Worm (Caenorhabditis elegans) whole organism, L1 larva: Measurements from ENCODE around the gene nspc-18.

Experiments
- ama-1 ChIP-seq: fragments of 150-350 bp; optimal IDR thresholded peaks from 2 replicates; lab custom pipeline; 2014
- fos-1 ChIP-seq: fragments of 150-350 bp; optimal IDR thresholded peaks from 2 replicates; lab custom pipeline; 2014; ENCODE audit warnings: missing biosample characterization, missing genetic modification characterization
- lin-39 ChIP-seq: fragments of 150-350 bp; optimal IDR thresholded peaks from 2 replicates; lab custom pipeline; 2014; ENCODE audit warnings: missing biosample characterization, missing genetic modification reagents, missing genetic modification characterization
- sox-4 ChIP-seq: sonication (generic microtip); optimal IDR thresholded peaks from 2 replicates; lab custom pipeline; 2016; ENCODE audit warnings: missing genetic modification characterization, missing compliant biosample characterization
- unc-62 ChIP-seq: fragments of 150-350 bp; optimal IDR thresholded peaks from 2 replicates; lab custom pipeline; 2014; ENCODE audit warnings: missing biosample characterization, missing genetic modification reagents, missing genetic modification characterization

DNA sequence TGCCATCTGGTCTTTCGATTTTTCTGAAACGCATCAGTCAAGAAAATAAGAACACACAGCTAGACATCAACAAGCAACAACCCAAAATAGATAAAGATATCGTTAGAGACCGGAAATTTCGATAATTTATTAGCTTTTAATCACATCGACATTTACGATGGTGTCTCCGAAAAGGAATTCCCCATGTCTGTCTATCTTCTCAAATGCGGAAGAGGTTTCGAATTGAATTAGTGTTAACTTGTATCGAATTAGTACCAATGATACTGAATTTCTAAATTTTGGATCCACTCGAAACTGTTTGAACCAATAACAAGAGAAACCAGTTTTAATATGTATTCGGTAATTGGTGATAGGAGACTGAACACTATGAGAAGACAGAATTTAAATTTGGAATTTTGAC is 7.1 kb upstream of the nspc-18 start:
- TF ChIP-seq sox-4 (tag; lab: Kevin White, UChicago) (no peak), unc-62 (GFP tag; lab: Kevin White, UChicago) (no peak), fos-1 (no peak), ama-1 (lab: Kevin White, UChicago) (no peak), lin-39 (tag; lab: Kevin White, UChicago) (no peak)
